Fruit fly (Drosophila melanogaster) Kc167 (cell line): ENCODE data around the gene Dlg5.

ENCODE experiments used
- Myc ChIP-seq: fragments of >200 bp; optimal IDR thresholded peaks from 2 replicates; lab custom pipeline; 2017; ENCODE audit warnings: missing external identifiers
- Sin3A ChIP-seq: fragments of >200 bp; optimal IDR thresholded peaks from 2 replicates; lab custom pipeline; 2018; ENCODE audit warnings: missing external identifiers
- h ChIP-seq: fragments of >200 bp; optimal IDR thresholded peaks from 3 replicates; lab custom pipeline; 2018; ENCODE audit warnings: missing external identifiers
- insv ChIP-seq: fragments of >200 bp; optimal IDR thresholded peaks from 3 replicates; lab custom pipeline; 2018; ENCODE audit warnings: missing external identifiers
- psq ChIP-seq: fragments of >200 bp; optimal IDR thresholded peaks from 2 replicates; lab custom pipeline; 2017; ENCODE audit warnings: missing external identifiers
- ttk ChIP-seq: sonication (Bioruptor generic); optimal IDR thresholded peaks from 2 replicates; lab custom pipeline; 2017; ENCODE audit warnings: missing external identifiers

Gene Dlg5

dm6 chr2L:11501427-11501968 lies 15.4 kb downstream of the Dlg5 start, which contains the start of gene spz4:
TSS of gene spz4 (plus strand) at chr2L:11501715.
- TF ChIP-seq insv (no peak), Sin3A (lab: Kevin White, UChicago) (no peak), psq (lab: Kevin White, UChicago) (no peak), ttk (lab: Kevin White, UChicago) (no peak), h (lab: Kevin White, UChicago) (no peak), Myc (lab: Kevin White, UChicago) (no peak)

- TF ChIP-seq h (lab: Kevin White, UChicago) (no peak), ttk (lab: Kevin White, UChicago) (no peak), Sin3A (lab: Kevin White, UChicago) (no peak), insv (no peak), Myc (lab: Kevin White, UChicago) (no peak), psq (lab: Kevin White, UChicago) (no peak)
Measured at dm6 chr2L:11500649-11501048, 16.2 kb downstream of the Dlg5 start.

dm6 chr2L:11498839-11499238 lies 18.0 kb downstream of the Dlg5 start, which contains the start of gene Cog8:
TSS of gene Cog8 (minus strand) at chr2L:11498948.
- TF ChIP-seq insv, result no peak

- TF ChIP-seq insv (no peak), ttk (lab: Kevin White, UChicago) (no peak), psq (lab: Kevin White, UChicago) (no peak), Myc (lab: Kevin White, UChicago) (no peak), Sin3A (lab: Kevin White, UChicago) (no peak), h (lab: Kevin White, UChicago) (no peak)
Measured at dm6 chr2L:11493933-11494332, 22.9 kb downstream of the Dlg5 start.

dm6 chr2L:11488465-11489037 lies 28.3 kb downstream of the Dlg5 start:
- TF ChIP-seq ttk (lab: Kevin White, UChicago) (no peak), Sin3A (lab: Kevin White, UChicago) (no peak), insv (no peak), Myc (lab: Kevin White, UChicago) (no peak), h (lab: Kevin White, UChicago) (no peak), psq (lab: Kevin White, UChicago) (no peak)

dm6 chr2L:11484407-11484806 lies 32.5 kb downstream of the Dlg5 start, which contains the start of the genes CG43355 and sala:
TSS of gene CG43355 (plus strand) at chr2L:11484707.
TSS of gene sala (plus strand) at chr2L:11484707.
- TF ChIP-seq Sin3A (lab: Kevin White, UChicago) (no peak), insv (no peak), ttk (lab: Kevin White, UChicago) (no peak), Myc (lab: Kevin White, UChicago) (no peak), h (lab: Kevin White, UChicago) (no peak), psq (lab: Kevin White, UChicago) (no peak)

- no peak for TF ChIP-seq insv
- TF ChIP-seq ttk (lab: Kevin White, UChicago), result no peak
- TF ChIP-seq psq (lab: Kevin White, UChicago), result no peak
- TF ChIP-seq h (lab: Kevin White, UChicago), result no peak
- no peak for TF ChIP-seq Myc (lab: Kevin White, UChicago)
- TF ChIP-seq Sin3A (lab: Kevin White, UChicago), result no peak
Measured at dm6 chr2L:11474960-11475359, 41.9 kb downstream of the Dlg5 start.

- TF ChIP-seq Sin3A (lab: Kevin White, UChicago), result no peak
- TF ChIP-seq insv, result no peak
- TF ChIP-seq ttk (lab: Kevin White, UChicago), result no peak
- no peak for TF ChIP-seq Myc (lab: Kevin White, UChicago)
- TF ChIP-seq psq (lab: Kevin White, UChicago), result no peak
- no peak for TF ChIP-seq h (lab: Kevin White, UChicago)
Measured at dm6 chr2L:11471979-11472514, 44.8 kb downstream of the Dlg5 start.

dm6 chr2L:11469973-11470372 lies 46.9 kb downstream of the Dlg5 start:
- TF ChIP-seq Myc (lab: Kevin White, UChicago) (no peak), insv (no peak), ttk (lab: Kevin White, UChicago) (no peak), h (lab: Kevin White, UChicago) (no peak), Sin3A (lab: Kevin White, UChicago) (no peak), psq (lab: Kevin White, UChicago) (no peak)

- TF ChIP-seq Sin3A (lab: Kevin White, UChicago), result no peak
- TF ChIP-seq psq (lab: Kevin White, UChicago), result no peak
- TF ChIP-seq insv, result no peak
- TF ChIP-seq h (lab: Kevin White, UChicago), result no peak
- TF ChIP-seq ttk (lab: Kevin White, UChicago), result no peak
- TF ChIP-seq Myc (lab: Kevin White, UChicago), result no peak
Measured at dm6 chr2L:11468082-11468481, 48.8 kb downstream of the Dlg5 start.
